Worm (Caenorhabditis elegans) whole organism, L3 larva: ENCODE data around the gene srh-213.

Source experiments
- ZK546.5 ChIP-seq: sonication (generic microtip); optimal IDR thresholded peaks from 2 replicates; lab custom pipeline; 2017; ENCODE audit warnings: missing biosample characterization, missing genetic modification characterization
- ceh-28 ChIP-seq: fragments of 150-350 bp; optimal IDR thresholded peaks from 2 replicates; lab custom pipeline; 2014; ENCODE audit warnings: missing biosample characterization, missing genetic modification reagents, missing genetic modification characterization
- ceh-82 ChIP-seq: fragments of 150-350 bp; optimal IDR thresholded peaks from 2 replicates; lab custom pipeline; 2014; ENCODE audit warnings: missing biosample characterization, missing genetic modification characterization
- ceh-9 ChIP-seq: sonication (generic microtip); optimal IDR thresholded peaks from 2 replicates; lab custom pipeline; 2018; ENCODE audit warnings: missing biosample characterization, missing genetic modification characterization
- daf-12 ChIP-seq: fragments of 150-350 bp; optimal IDR thresholded peaks from 2 replicates; lab custom pipeline; 2014; ENCODE audit warnings: missing biosample characterization, missing genetic modification reagents, missing genetic modification characterization
- egl-27 ChIP-seq: sonication (generic microtip); optimal IDR thresholded peaks from 4 replicates; lab custom pipeline; 2017; ENCODE audit warnings: missing biosample characterization, missing genetic modification reagents, missing genetic modification characterization
- egl-5 ChIP-seq: fragments of 150-350 bp; optimal IDR thresholded peaks from 2 replicates; lab custom pipeline; 2017; ENCODE audit warnings: missing biosample characterization, missing genetic modification reagents, missing genetic modification characterization, inconsistent platforms
- elt-1 ChIP-seq: fragments of 150-350 bp; optimal IDR thresholded peaks from 2 replicates; lab custom pipeline; 2014; ENCODE audit warnings: missing biosample characterization, missing genetic modification characterization
- elt-2 ChIP-seq: sonication (generic microtip); optimal IDR thresholded peaks from 2 replicates; lab custom pipeline; 2016; ENCODE audit warnings: missing genetic modification reagents, mild to moderate bottlenecking, missing genetic modification characterization, missing compliant biosample characterization
- elt-3 ChIP-seq, 3 experiments: fragments of 150-350 bp in 1 of 3; sonication (generic microtip) in 2 of 3; optimal IDR thresholded peaks; 2 replicates in 2 of 3; 4 replicates in 1 of 3; lab custom pipeline; 2014 to 2017; ENCODE audit warnings: missing biosample characterization in 3 of 3, missing genetic modification characterization in 3 of 3
- eor-1 ChIP-seq, 2 experiments: fragments of 150-350 bp; optimal IDR thresholded peaks; 2 replicates each; lab custom pipeline; 2014 to 2018; ENCODE audit warnings: missing biosample characterization in 2 of 2, missing genetic modification characterization in 2 of 2
- fkh-2 ChIP-seq: fragments of 150-350 bp; optimal IDR thresholded peaks from 2 replicates; lab custom pipeline; 2014; ENCODE audit warnings: missing biosample characterization, missing genetic modification reagents, missing genetic modification characterization
- fos-1 ChIP-seq: fragments of 150-350 bp; optimal IDR thresholded peaks from 2 replicates; lab custom pipeline; 2014; ENCODE audit warnings: missing biosample characterization, missing genetic modification characterization
- hmg-11 ChIP-seq: sonication (generic microtip); optimal IDR thresholded peaks from 2 replicates; lab custom pipeline; 2016; ENCODE audit warnings: missing genetic modification characterization, missing compliant biosample characterization
- jun-1 ChIP-seq: fragments of 150-350 bp; optimal IDR thresholded peaks from 2 replicates; lab custom pipeline; 2014; ENCODE audit warnings: missing biosample characterization, missing genetic modification reagents, missing genetic modification characterization
- lin-15B ChIP-seq: fragments of 150-350 bp; optimal IDR thresholded peaks from 2 replicates; lab custom pipeline; 2014; ENCODE audit warnings: missing biosample characterization, missing genetic modification characterization
- mdl-1 ChIP-seq: fragments of 150-350 bp; optimal IDR thresholded peaks from 2 replicates; lab custom pipeline; 2014; ENCODE audit warnings: missing biosample characterization, missing genetic modification characterization
- mml-1 ChIP-seq: fragments of 150-350 bp; sonication (generic microtip); optimal IDR thresholded peaks from 3 replicates; lab custom pipeline; 2014; ENCODE audit warnings: missing biosample characterization, missing genetic modification characterization
- nfya-1 ChIP-seq: sonication (generic microtip); optimal IDR thresholded peaks from 2 replicates; lab custom pipeline; 2017; ENCODE audit warnings: missing genetic modification characterization, mild to moderate bottlenecking, missing compliant biosample characterization, antibody characterized with exemption, moderate library complexity; ENCODE audit not compliant: insufficient read depth
- nhr-11 ChIP-seq: fragments of 150-350 bp; optimal IDR thresholded peaks from 2 replicates; lab custom pipeline; 2014; ENCODE audit warnings: missing biosample characterization, missing genetic modification characterization
- nhr-23 ChIP-seq: fragments of 150-350 bp; optimal IDR thresholded peaks from 2 replicates; lab custom pipeline; 2014; ENCODE audit warnings: missing biosample characterization, missing genetic modification reagents, missing genetic modification characterization
- nhr-237 ChIP-seq: fragments of 150-350 bp; optimal IDR thresholded peaks from 2 replicates; lab custom pipeline; 2014; ENCODE audit warnings: missing biosample characterization, missing genetic modification characterization
- nhr-28 ChIP-seq: fragments of 150-350 bp; optimal IDR thresholded peaks from 2 replicates; lab custom pipeline; 2014; ENCODE audit warnings: missing biosample characterization, missing genetic modification characterization
- nhr-43 ChIP-seq: sonication (generic microtip); optimal IDR thresholded peaks from 2 replicates; lab custom pipeline; 2016; ENCODE audit warnings: mild to moderate bottlenecking, missing genetic modification characterization, missing compliant biosample characterization; ENCODE audit not compliant: poor library complexity, severe bottlenecking
- nhr-67 ChIP-seq: fragments of 150-350 bp; optimal IDR thresholded peaks from 2 replicates; lab custom pipeline; 2014; ENCODE audit warnings: missing biosample characterization, missing genetic modification characterization
- nhr-76 ChIP-seq: fragments of 150-350 bp; sonication (generic microtip); optimal IDR thresholded peaks from 5 replicates; lab custom pipeline; 2014; ENCODE audit warnings: missing biosample characterization, missing genetic modification characterization
- pha-4 ChIP-seq: fragments of 150-350 bp; optimal IDR thresholded peaks from 2 replicates; lab custom pipeline; 2014; ENCODE audit warnings: missing biosample characterization, missing genetic modification reagents, missing genetic modification characterization
- pqm-1 ChIP-seq: fragments of 150-350 bp; optimal IDR thresholded peaks from 2 replicates; lab custom pipeline; 2017; ENCODE audit warnings: missing biosample characterization, missing genetic modification characterization, inconsistent platforms
- sea-2 ChIP-seq: fragments of 150-350 bp; sonication (generic microtip); optimal IDR thresholded peaks from 4 replicates; lab custom pipeline; 2014; ENCODE audit warnings: missing biosample characterization, missing genetic modification reagents, missing genetic modification characterization
- snpc-4 ChIP-seq: fragments of 150-350 bp; optimal IDR thresholded peaks from 2 replicates; lab custom pipeline; 2014; ENCODE audit warnings: missing biosample characterization, missing genetic modification characterization
- tbx-2 ChIP-seq: sonication (generic microtip); optimal IDR thresholded peaks from 2 replicates; lab custom pipeline; 2016; ENCODE audit warnings: mild to moderate bottlenecking, missing genetic modification characterization, missing compliant biosample characterization
- unc-39 ChIP-seq: sonication (generic microtip); optimal IDR thresholded peaks from 4 replicates; lab custom pipeline; 2017; ENCODE audit warnings: missing biosample characterization, missing genetic modification characterization
- ztf-4 ChIP-seq: fragments of 150-350 bp; optimal IDR thresholded peaks from 2 replicates; lab custom pipeline; 2014; ENCODE audit warnings: missing biosample characterization, missing genetic modification characterization

srh-213 gene

ce11 chrV:3634293-3635016 lies 39.6 kb upstream of the srh-213 start:
- no peak for TF ChIP-seq nhr-67 (tag; lab: Kevin White, UChicago)
- no peak for TF ChIP-seq nhr-43 (tag; lab: Kevin White, UChicago)
- no peak for TF ChIP-seq daf-12 (tag; lab: Kevin White, UChicago)
- TF ChIP-seq pqm-1 (tag; lab: Kevin White, UChicago): peak; percentile 87
- peak; percentile 96 for TF ChIP-seq elt-2 (tag; lab: Kevin White, UChicago)
- no peak for TF ChIP-seq ztf-4 (tag; lab: Kevin White, UChicago)
- TF ChIP-seq egl-27 (tag; lab: Kevin White, UChicago): no peak
- TF ChIP-seq elt-3 (tag; optimal IDR thresholded peaks at IDR 0.05; lab: Kevin White, UChicago): no peak
- TF ChIP-seq elt-1 (tag; lab: Kevin White, UChicago): no peak
- TF ChIP-seq nhr-23 (tag; lab: Kevin White, UChicago): no peak
- TF ChIP-seq mml-1 (tag; lab: Kevin White, UChicago): no peak
- TF ChIP-seq nfya-1 (tag; lab: Kevin White, UChicago): peak; percentile 27
- TF ChIP-seq fkh-2 (tag; lab: Kevin White, UChicago): no peak
- peak; percentile 80 for TF ChIP-seq pha-4 (tag; lab: Kevin White, UChicago)
- no peak for TF ChIP-seq snpc-4 (tag; lab: Kevin White, UChicago)
- TF ChIP-seq unc-39 (tag; lab: Kevin White, UChicago): no peak
- no peak for TF ChIP-seq sea-2 (GFP tag; lab: Kevin White, UChicago)
- no peak for TF ChIP-seq mdl-1
- no peak for TF ChIP-seq ceh-9 (tag; lab: Kevin White, UChicago)
- peak; percentile 61 for TF ChIP-seq ceh-28 (tag; lab: Kevin White, UChicago)
- TF ChIP-seq nhr-76 (tag; lab: Kevin White, UChicago): no peak
- TF ChIP-seq fos-1: peak; percentile 11
- TF ChIP-seq nhr-11 (tag; lab: Kevin White, UChicago): no peak
- TF ChIP-seq nhr-28 (tag; lab: Kevin White, UChicago): no peak
- TF ChIP-seq eor-1 (tag; optimal IDR thresholded peaks at IDR 0.05; lab: Kevin White, UChicago): no peak
- peak; percentile 50 for TF ChIP-seq jun-1
- TF ChIP-seq ceh-82 (tag; lab: Kevin White, UChicago): no peak

DNA sequence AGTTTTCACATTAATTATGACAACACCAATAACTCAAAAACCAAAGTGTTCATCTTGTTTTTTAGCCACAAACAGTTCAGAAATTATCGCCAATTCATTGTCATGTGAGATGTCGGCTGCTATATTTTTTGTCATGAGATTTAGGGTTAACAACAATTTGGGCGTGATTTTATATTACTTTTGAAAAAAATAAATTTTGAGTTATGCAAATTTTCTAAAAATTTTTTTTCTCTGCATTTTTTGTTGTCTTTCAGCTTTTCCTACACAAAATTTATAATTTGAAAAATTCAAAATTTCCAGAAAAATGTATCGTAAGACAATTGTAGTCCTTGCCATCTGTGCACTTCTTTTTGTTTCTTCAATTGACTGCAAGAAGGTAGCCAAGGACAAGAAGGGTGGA lies 38.2 kb upstream of the srh-213 start, which contains the start of gene F59B1.2:
F59B1.2 (plus strand) TSS at position 301 of the 400 bp plus-strand sequence.
- TF ChIP-seq nhr-76 (tag; lab: Kevin White, UChicago) (no peak), nhr-237 (tag; lab: Kevin White, UChicago) (no peak), hmg-11 (tag; lab: Kevin White, UChicago) (no peak), egl-27 (tag; lab: Kevin White, UChicago) (no peak), ceh-9 (tag; lab: Kevin White, UChicago) (no peak), elt-3 (tag; optimal IDR thresholded peaks at IDR 0.05; lab: Kevin White, UChicago) (no peak), mdl-1 (no peak), ceh-82 (tag; lab: Kevin White, UChicago) (no peak), lin-15B (tag; lab: Kevin White, UChicago) (no peak), nhr-11 (tag; lab: Kevin White, UChicago) (no peak), sea-2 (GFP tag; lab: Kevin White, UChicago) (no peak), ZK546.5 (no peak), egl-5 (tag; lab: Kevin White, UChicago) (no peak), nfya-1 (tag; lab: Kevin White, UChicago) (no peak), tbx-2 (tag; lab: Kevin White, UChicago) (no peak)
- TF ChIP-seq, all 47 proteins: peak for 0

DNA sequence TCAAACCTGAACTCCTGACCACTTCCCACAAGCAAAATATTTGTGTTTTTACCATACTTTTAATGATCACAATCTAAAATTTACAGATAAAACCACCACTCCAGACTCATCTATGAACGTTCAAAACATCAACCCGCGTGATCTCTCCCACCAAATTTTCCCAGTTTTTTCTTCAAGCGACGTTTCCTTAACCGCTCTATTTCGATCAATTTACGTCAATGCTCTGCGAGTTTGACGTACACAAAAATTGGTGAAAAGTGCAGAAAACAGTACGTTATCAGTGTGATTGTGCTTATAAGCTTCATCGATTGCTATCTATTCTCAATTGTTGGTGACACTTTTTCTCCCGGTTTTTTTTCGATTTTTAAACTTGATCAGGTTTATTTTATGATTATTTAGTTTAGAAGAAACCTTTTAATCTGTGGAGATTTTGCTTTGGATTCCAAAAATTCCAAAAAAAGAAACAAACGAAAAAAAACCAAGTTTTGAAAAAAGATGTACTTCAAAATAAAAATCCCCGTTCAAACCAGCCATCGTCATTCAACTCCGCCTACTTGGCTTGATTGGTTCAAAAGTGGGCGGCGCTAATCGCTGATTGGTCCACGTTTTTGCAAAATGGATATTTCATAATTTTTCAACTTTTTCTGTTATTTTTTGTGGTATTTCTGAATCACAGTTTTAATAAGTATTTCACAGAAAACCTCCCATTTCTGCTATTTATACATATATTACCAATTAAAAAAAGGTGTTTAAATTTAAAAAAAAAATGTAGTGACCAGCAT lies 37.6 kb upstream of the srh-213 start:
- TF ChIP-seq pha-4 (tag; lab: Kevin White, UChicago): peak; percentile 28
- peak; percentile 54 for TF ChIP-seq nfya-1 (tag; lab: Kevin White, UChicago)
- TF ChIP-seq elt-2 (tag; lab: Kevin White, UChicago): peak; percentile 94
- peak; percentile 90 for TF ChIP-seq pqm-1 (tag; lab: Kevin White, UChicago)
- peak; percentile 24 for TF ChIP-seq jun-1
- TF ChIP-seq nhr-23 (tag; lab: Kevin White, UChicago): no peak
